Worm (Caenorhabditis elegans) whole organism, L3 larva: Measurements from ENCODE around the gene K12H6.8.

Source experiments
- ama-1 ChIP-seq: fragments of 150-350 bp; optimal IDR thresholded peaks from 2 replicates; lab custom pipeline; 2018
- ceh-28 ChIP-seq: fragments of 150-350 bp; optimal IDR thresholded peaks from 2 replicates; lab custom pipeline; 2014; ENCODE audit warnings: missing biosample characterization, missing genetic modification reagents, missing genetic modification characterization
- ceh-82 ChIP-seq: fragments of 150-350 bp; optimal IDR thresholded peaks from 2 replicates; lab custom pipeline; 2014; ENCODE audit warnings: missing biosample characterization, missing genetic modification characterization
- mdl-1 ChIP-seq: fragments of 150-350 bp; optimal IDR thresholded peaks from 2 replicates; lab custom pipeline; 2014; ENCODE audit warnings: missing biosample characterization, missing genetic modification characterization
- nhr-11 ChIP-seq: fragments of 150-350 bp; optimal IDR thresholded peaks from 2 replicates; lab custom pipeline; 2014; ENCODE audit warnings: missing biosample characterization, missing genetic modification characterization
- unc-62 ChIP-seq: fragments of 150-350 bp; sonication (generic microtip); optimal IDR thresholded peaks from 4 replicates; lab custom pipeline; 2014; ENCODE audit warnings: missing biosample characterization, missing genetic modification reagents, missing genetic modification characterization

DNA sequence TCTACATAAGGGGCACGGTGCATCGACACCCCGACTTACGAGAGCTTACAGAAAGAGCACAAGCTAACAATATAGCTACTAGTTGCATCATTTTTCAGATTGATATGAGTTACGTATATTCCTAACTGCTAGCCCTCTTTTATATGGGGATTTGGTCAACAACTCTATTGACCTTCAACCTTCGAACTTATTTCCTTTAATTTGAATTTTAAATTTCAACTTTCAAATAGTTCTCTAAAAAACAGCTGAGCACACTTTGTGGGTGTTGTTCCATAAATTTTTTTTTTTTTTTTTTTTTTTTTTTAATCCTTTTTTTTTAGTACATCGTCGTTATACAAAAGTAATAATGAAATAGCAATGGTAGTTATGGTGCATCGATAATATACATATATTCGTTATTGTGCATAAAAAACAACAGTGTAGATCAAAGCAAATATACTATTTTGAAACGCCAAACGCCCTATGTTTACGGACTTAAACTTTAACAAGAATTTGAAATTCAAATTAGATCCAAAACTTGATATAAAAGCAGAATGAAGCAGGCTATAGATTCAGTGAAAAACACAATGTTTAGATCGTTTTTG lies 38.9 kb downstream of the K12H6.8 start, which contains the start of the genes Y110A2AL.9 and Y110A2AL.3:
- no peak for TF ChIP-seq mdl-1 (tag; lab: Kevin White, UChicago)
- TF ChIP-seq ceh-28 (tag; lab: Kevin White, UChicago): no peak
- TF ChIP-seq ama-1 (lab: Kevin White, UChicago): no peak
- TF ChIP-seq ceh-82: no peak
- no peak for TF ChIP-seq nhr-11
- no peak for TF ChIP-seq unc-62
